Fruit fly (Drosophila melanogaster): ENCODE results near the gene ex.

- no peak for TF ChIP-seq CG8944 (GFP tag; optimal IDR thresholded peaks at IDR 0.05)
- no peak for TF ChIP-seq HmgZ (tag; optimal IDR thresholded peaks at IDR 0.05)
- TF ChIP-seq btn (GFP tag; optimal IDR thresholded peaks at IDR 0.05), result no peak
- no peak for TF ChIP-seq dmrt11E (tag; optimal IDR thresholded peaks at IDR 0.05)
- no peak for TF ChIP-seq Dbx (GFP tag; IDR thresholded peaks at IDR 0.05)
- TF ChIP-seq CG12104 (GFP tag; optimal IDR thresholded peaks at IDR 0.05), result no peak
- TF ChIP-seq crc (GFP tag; optimal IDR thresholded peaks at IDR 0.05), result no peak
- no peak for TF ChIP-seq Med (GFP tag)
- TF ChIP-seq Dfd (GFP tag; optimal IDR thresholded peaks at IDR 0.05), result no peak
Observed at dm6 chr2L:413894-414293, 17.1 kb upstream of the ex start.
